Fruit fly (Drosophila melanogaster): Measurements from ENCODE around the gene CG6660.

dm6 chr3R:22899041-22899440 is 24.1 kb upstream of the CG6660 start, which contains the start of gene klg:
- no peak for TF ChIP-seq CG8478 (optimal IDR thresholded peaks at IDR 0.05)
- peak; percentile 18 to 37 for TF ChIP-seq CTCF (optimal IDR thresholded peaks at IDR 0.05)
